Comparison of ENCODE assay signal across 1 fruit fly cellular context in the genomic region with DNA sequence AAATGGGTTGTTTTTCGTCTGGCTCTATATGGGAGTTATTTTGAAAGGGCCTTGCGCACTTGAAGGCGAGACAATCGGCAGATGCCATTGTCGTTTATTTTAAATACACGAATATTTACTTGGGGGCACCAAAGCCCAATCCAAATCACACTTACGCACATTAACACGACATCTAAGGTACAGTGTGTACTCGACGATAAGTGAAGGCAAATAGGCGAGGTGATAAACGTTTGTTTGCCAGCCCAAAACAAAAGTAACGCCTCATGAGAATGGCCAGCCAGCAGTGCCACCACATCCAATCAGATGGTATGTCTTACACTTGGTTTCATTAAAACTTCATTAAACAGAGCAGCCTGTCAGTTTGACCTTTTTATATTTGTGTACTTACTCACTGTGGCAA.
A peak's percentile ranks its signal among the peaks of the same experiment; 100 is the strongest.
TF ChIP-seq lines count a peak whose summit lies in the region.

No protein-coding gene starts in this region.

TF ChIP-seq in whole organism, embryonic, 481 proteins besides CTCF, POLR2A, EP300 and RAD21 (continued from another document and continues in another):
- TF ChIP-seq bigmax (GFP tag; optimal IDR thresholded peaks at IDR 0.05; lab: Kevin White, UChicago) (peak; percentile 21), Scr (GFP tag; IDR thresholded peaks at IDR 0.05; lab: Robert Waterston, UW; ENCODE audit: partially characterized antibody) (no peak), klu (GFP tag; IDR thresholded peaks at IDR 0.05; lab: Robert Waterston, UW) (no peak), CG17802 (tag; optimal IDR thresholded peaks at IDR 0.05; lab: Kevin White, UChicago) (no peak), Lpt (GFP tag; optimal IDR thresholded peaks at IDR 0.05; lab: Kevin White, UChicago) (no peak), pb (GFP tag; optimal IDR thresholded peaks at IDR 0.05; lab: Kevin White, UChicago) (no peak), CG6765 (GFP tag; optimal IDR thresholded peaks at IDR 0.05; lab: Kevin White, UChicago) (no peak), ewg (GFP tag; optimal IDR thresholded peaks at IDR 0.05; lab: Kevin White, UChicago) (peak; percentile 35), CG9797 (GFP tag; optimal IDR thresholded peaks at IDR 0.05; lab: Kevin White, UChicago) (no peak), Chrac-16 (GFP tag; optimal IDR thresholded peaks at IDR 0.05; lab: Kevin White, UChicago) (no peak), Bgb (GFP tag; IDR thresholded peaks at IDR 0.05; lab: Robert Waterston, UW; ENCODE audit: partially characterized antibody) (no peak), Rfx (GFP tag; IDR thresholded peaks at IDR 0.05; lab: Robert Waterston, UW) (no peak), cas (GFP tag; IDR thresholded peaks at IDR 0.05; lab: Robert Waterston, UW) (no peak), repo (GFP tag; optimal IDR thresholded peaks at IDR 0.05; lab: Kevin White, UChicago) (no peak), Xbp1 (GFP tag; optimal IDR thresholded peaks at IDR 0.05; lab: Kevin White, UChicago) (no peak), CG9609 (GFP tag; optimal IDR thresholded peaks at IDR 0.05; lab: Kevin White, UChicago) (peak; percentile 16), jing (GFP tag; optimal IDR thresholded peaks at IDR 0.05; lab: Kevin White, UChicago) (no peak), maf-S (GFP tag; optimal IDR thresholded peaks at IDR 0.05; lab: Kevin White, UChicago) (no peak), CG14860 (GFP tag; IDR thresholded peaks at IDR 0.05; lab: Robert Waterston, UW; ENCODE audit: partially characterized antibody) (no peak), CG12942 (GFP tag; optimal IDR thresholded peaks at IDR 0.05; lab: Kevin White, UChicago) (no peak), schlank (tag; optimal IDR thresholded peaks at IDR 0.05; lab: Kevin White, UChicago) (no peak), kah (GFP tag; optimal IDR thresholded peaks at IDR 0.05; lab: Kevin White, UChicago) (no peak), CG5953 (GFP tag; IDR thresholded peaks at IDR 0.05; lab: Robert Waterston, UW) (no peak; the same call in 1 of the 2 replicates), amos (GFP tag; IDR thresholded peaks at IDR 0.05; lab: Robert Waterston, UW; ENCODE audit: partially characterized antibody) (no peak), gro (GFP tag; optimal IDR thresholded peaks at IDR 0.05; lab: Kevin White, UChicago) (no peak), eve (GFP tag; optimal IDR thresholded peaks at IDR 0.05; lab: Kevin White, UChicago) (no peak), Abd-B (GFP tag; optimal IDR thresholded peaks at IDR 0.05; lab: Kevin White, UChicago) (no peak), CG13775 (GFP tag; optimal IDR thresholded peaks at IDR 0.05; lab: Kevin White, UChicago) (no peak), CG17361 (GFP tag; IDR thresholded peaks at IDR 0.05; lab: Robert Waterston, UW) (0 out of 3 replicates have a peak, but pooled peaks have one; percentile 19), ken (GFP tag; IDR thresholded peaks at IDR 0.05; lab: Robert Waterston, UW) (no peak), Fer2 (tag; optimal IDR thresholded peaks at IDR 0.05; lab: Kevin White, UChicago) (no peak), YL-1 (GFP tag; optimal IDR thresholded peaks at IDR 0.05; lab: Kevin White, UChicago) (no peak), CG15601 (tag; optimal IDR thresholded peaks at IDR 0.05; lab: Kevin White, UChicago) (peak; percentile 33), CG6654 (GFP tag; optimal IDR thresholded peaks at IDR 0.05; lab: Kevin White, UChicago) (peak; percentile 1), tll (GFP tag; optimal IDR thresholded peaks at IDR 0.05; lab: Kevin White, UChicago) (peak in 1 of 2 experiments; percentile 65), slou (GFP tag; optimal IDR thresholded peaks at IDR 0.05; lab: Kevin White, UChicago) (no peak), nerfin-2 (GFP tag; IDR thresholded peaks at IDR 0.05; lab: Robert Waterston, UW; ENCODE audit: partially characterized antibody) (no peak), D19B (GFP tag; optimal IDR thresholded peaks at IDR 0.05; lab: Kevin White, UChicago) (no peak), Doc3 (GFP tag; IDR thresholded peaks at IDR 0.05; lab: Robert Waterston, UW; ENCODE audit: partially characterized antibody) (no peak), chif (GFP tag; optimal IDR thresholded peaks at IDR 0.05; lab: Kevin White, UChicago) (peak; percentile 50 to 62), toy (GFP tag; IDR thresholded peaks at IDR 0.05; lab: Robert Waterston, UW) (no peak), E2f2 (GFP tag; IDR thresholded peaks at IDR 0.05; lab: Robert Waterston, UW) (no peak), NC2α (GFP tag; optimal IDR thresholded peaks at IDR 0.05; lab: Kevin White, UChicago) (no peak), hth (optimal IDR thresholded peaks at IDR 0.05; lab: Kevin White, UChicago) (no peak), E2f1 (GFP tag; IDR thresholded peaks at IDR 0.05; lab: Robert Waterston, UW) (peak; percentile 36; the same call in 1 of the 2 replicates), CG33557 (GFP tag; optimal IDR thresholded peaks at IDR 0.05; lab: Kevin White, UChicago) (peak; percentile 81), run (tag; optimal IDR thresholded peaks at IDR 0.05; lab: Kevin White, UChicago) (no peak), Lhr (GFP tag; optimal IDR thresholded peaks at IDR 0.05; lab: Kevin White, UChicago) (peak; percentile 44), NfI (GFP tag; optimal IDR thresholded peaks at IDR 0.05; lab: Kevin White, UChicago) (no peak), dimm (GFP tag; IDR thresholded peaks at IDR 0.05; lab: Robert Waterston, UW) (no peak), CG30431 (GFP tag; optimal IDR thresholded peaks at IDR 0.05; lab: Kevin White, UChicago) (peak; percentile 13), hb (GFP tag; IDR thresholded peaks at IDR 0.05; lab: Robert Waterston, UW; ENCODE audit: partially characterized antibody) (no peak), zf30C (GFP tag; optimal IDR thresholded peaks at IDR 0.05; lab: Kevin White, UChicago) (no peak), CG34422 (GFP tag; IDR thresholded peaks at IDR 0.05; lab: Robert Waterston, UW) (no peak), Gug (GFP tag; IDR thresholded peaks at IDR 0.05; lab: Robert Waterston, UW) (no peak), CG3726 (GFP tag; IDR thresholded peaks at IDR 0.05; lab: Robert Waterston, UW) (no peak), CG5180 (GFP tag; optimal IDR thresholded peaks at IDR 0.05; lab: Kevin White, UChicago) (peak; percentile 7), Hr39 (optimal IDR thresholded peaks at IDR 0.05; lab: Kevin White, UChicago) (no peak), CG7271 (tag; optimal IDR thresholded peaks at IDR 0.05; lab: Kevin White, UChicago) (peak; percentile 39), CG18619 (GFP tag; optimal IDR thresholded peaks at IDR 0.05; lab: Kevin White, UChicago) (peak; percentile 24), scrt (GFP tag; optimal IDR thresholded peaks at IDR 0.05; lab: Kevin White, UChicago) (no peak), sim (GFP tag; IDR thresholded peaks at IDR 0.05; lab: Robert Waterston, UW) (0 out of 2 replicates have a peak, but pooled peaks have one; percentile 29), CG2202 (tag; optimal IDR thresholded peaks at IDR 0.05; lab: Kevin White, UChicago) (peak; percentile 83), CG10979 (tag; optimal IDR thresholded peaks at IDR 0.05; lab: Kevin White, UChicago) (peak; percentile 38), CG7372 (GFP tag; IDR thresholded peaks at IDR 0.05; lab: Robert Waterston, UW) (no peak), CG11247 (GFP tag; IDR thresholded peaks at IDR 0.05; lab: Robert Waterston, UW) (no peak), ssp (GFP tag; IDR thresholded peaks at IDR 0.05; lab: Robert Waterston, UW) (peak; percentile 27; the same call in 1 of the 2 replicates), her (GFP tag; optimal IDR thresholded peaks at IDR 0.05; lab: Kevin White, UChicago) (no peak), CG17912 (GFP tag; optimal IDR thresholded peaks at IDR 0.05; lab: Kevin White, UChicago) (no peak), wek (GFP tag; optimal IDR thresholded peaks at IDR 0.05; lab: Kevin White, UChicago) (peak; percentile 77), B-H2 (GFP tag; optimal IDR thresholded peaks at IDR 0.05; lab: Kevin White, UChicago) (no peak), CG10321 (GFP tag; IDR thresholded peaks at IDR 0.05; lab: Robert Waterston, UW) (no peak), cato (GFP tag; optimal IDR thresholded peaks at IDR 0.05; lab: Kevin White, UChicago; ENCODE audit: borderline replicate concordance) (peak; percentile 15), Hmx (GFP tag; optimal IDR thresholded peaks at IDR 0.05; lab: Kevin White, UChicago) (no peak), pfk (GFP tag; optimal IDR thresholded peaks at IDR 0.05; lab: Kevin White, UChicago) (no peak), fd3F (GFP tag; optimal IDR thresholded peaks at IDR 0.05; lab: Kevin White, UChicago) (no peak), CG17568 (GFP tag; optimal IDR thresholded peaks at IDR 0.05; lab: Kevin White, UChicago) (peak; percentile 15), lbe (GFP tag; optimal IDR thresholded peaks at IDR 0.05; lab: Kevin White, UChicago) (no peak), ind (GFP tag; optimal IDR thresholded peaks at IDR 0.05; lab: Kevin White, UChicago) (no peak), rib (GFP tag; IDR thresholded peaks at IDR 0.05; lab: Robert Waterston, UW) (no peak), HHEX (GFP tag; optimal IDR thresholded peaks at IDR 0.05; lab: Kevin White, UChicago) (peak; percentile 29), dpn (GFP tag; optimal IDR thresholded peaks at IDR 0.05; lab: Kevin White, UChicago) (peak in 1 of 2 experiments; percentile 27), crc (GFP tag; optimal IDR thresholded peaks at IDR 0.05; lab: Kevin White, UChicago) (no peak), gfzf (GFP tag; optimal IDR thresholded peaks at IDR 0.05; lab: Kevin White, UChicago) (no peak), CG32772 (GFP tag; IDR thresholded peaks at IDR 0.05; lab: Robert Waterston, UW) (no peak), kay (GFP tag; optimal IDR thresholded peaks at IDR 0.05; lab: Kevin White, UChicago) (no peak), C15 (GFP tag; IDR thresholded peaks at IDR 0.05; lab: Robert Waterston, UW) (no peak), fu2 (GFP tag; optimal IDR thresholded peaks at IDR 0.05; lab: Kevin White, UChicago) (no peak), stc (GFP tag; IDR thresholded peaks at IDR 0.05; lab: Robert Waterston, UW) (0 out of 2 replicates have a peak, but pooled peaks have one; percentile 24), CG7839 (tag; optimal IDR thresholded peaks at IDR 0.05; lab: Kevin White, UChicago) (peak; percentile 22), CG9437 (GFP tag; optimal IDR thresholded peaks at IDR 0.05; lab: Kevin White, UChicago) (no peak), al (GFP tag; IDR thresholded peaks at IDR 0.05; lab: Robert Waterston, UW) (no peak), CG9932 (GFP tag; IDR thresholded peaks at IDR 0.05; lab: Robert Waterston, UW) (no peak), Hr51 (GFP tag; optimal IDR thresholded peaks at IDR 0.05; lab: Kevin White, UChicago) (peak in 1 of 2 experiments; percentile 27), CG16863 (GFP tag; optimal IDR thresholded peaks at IDR 0.05; lab: Kevin White, UChicago) (peak; percentile 52), ase (GFP tag; IDR thresholded peaks at IDR 0.05; lab: Robert Waterston, UW) (no peak), az2 (GFP tag; optimal IDR thresholded peaks at IDR 0.05; lab: Kevin White, UChicago) (no peak), CG8924 (tag; optimal IDR thresholded peaks at IDR 0.05; lab: Kevin White, UChicago) (peak; percentile 59), bbx (GFP tag; IDR thresholded peaks at IDR 0.05; lab: Robert Waterston, UW; ENCODE audit: partially characterized antibody) (no peak), CG12769 (tag; optimal IDR thresholded peaks at IDR 0.05; lab: Kevin White, UChicago) (peak; percentile 14), jumu (GFP tag; optimal IDR thresholded peaks at IDR 0.05; lab: Kevin White, UChicago) (no peak), CG13287 (GFP tag; IDR thresholded peaks at IDR 0.05; lab: Robert Waterston, UW; ENCODE audit: partially characterized antibody) (no peak), Hsf (GFP tag; optimal IDR thresholded peaks at IDR 0.05; lab: Kevin White, UChicago) (no peak), sr (GFP tag; IDR thresholded peaks at IDR 0.05; lab: Robert Waterston, UW) (no peak), CG6683 (GFP tag; optimal IDR thresholded peaks at IDR 0.05; lab: Kevin White, UChicago) (no peak), CG30403 (GFP tag; optimal IDR thresholded peaks at IDR 0.05; lab: Kevin White, UChicago) (no peak), Ets97D (GFP tag; optimal IDR thresholded peaks at IDR 0.05; lab: Kevin White, UChicago) (no peak), CG2116 (GFP tag; optimal IDR thresholded peaks at IDR 0.05; lab: Kevin White, UChicago) (peak; percentile 35), CG4820 (GFP tag; optimal IDR thresholded peaks at IDR 0.05; lab: Kevin White, UChicago) (peak; percentile 2), CG12155 (GFP tag; optimal IDR thresholded peaks at IDR 0.05; lab: Kevin White, UChicago) (no peak), TFAM (GFP tag; optimal IDR thresholded peaks at IDR 0.05; lab: Kevin White, UChicago) (no peak), unc-4 (GFP tag; IDR thresholded peaks at IDR 0.05; lab: Robert Waterston, UW; ENCODE audit: partially characterized antibody) (no peak), jigr1 (GFP tag; IDR thresholded peaks at IDR 0.05; lab: Robert Waterston, UW) (no peak), CG8765 (GFP tag; IDR thresholded peaks at IDR 0.05; lab: Robert Waterston, UW) (no peak), fd64A (GFP tag; optimal IDR thresholded peaks at IDR 0.05; lab: Kevin White, UChicago) (peak; percentile 62), gcm (GFP tag; optimal IDR thresholded peaks at IDR 0.05; lab: Kevin White, UChicago) (peak; percentile 62), CG42726 (GFP tag; IDR thresholded peaks at IDR 0.05; lab: Robert Waterston, UW; ENCODE audit: partially characterized antibody) (no peak), sug (tag; optimal IDR thresholded peaks at IDR 0.05; lab: Kevin White, UChicago) (no peak), hbn (GFP tag; IDR thresholded peaks at IDR 0.05; lab: Robert Waterston, UW; ENCODE audit: partially characterized antibody) (no peak), sna (GFP tag; IDR thresholded peaks at IDR 0.05; lab: Robert Waterston, UW; ENCODE audit: partially characterized antibody) (no peak), Sry-δ (GFP tag; optimal IDR thresholded peaks at IDR 0.05; lab: Kevin White, UChicago) (no peak), CG2199 (GFP tag; IDR thresholded peaks at IDR 0.05; lab: Robert Waterston, UW) (no peak), CG10543 (GFP tag; optimal IDR thresholded peaks at IDR 0.05; lab: Kevin White, UChicago) (peak; percentile 27), CG9727 (GFP tag; optimal IDR thresholded peaks at IDR 0.05; lab: Kevin White, UChicago) (peak; percentile 78), p53 (GFP tag; optimal IDR thresholded peaks at IDR 0.05; lab: Kevin White, UChicago) (no peak), CG14667 (GFP tag; IDR thresholded peaks at IDR 0.05; lab: Robert Waterston, UW) (no peak), tio (GFP tag; optimal IDR thresholded peaks at IDR 0.05; lab: Kevin White, UChicago) (no peak), Eip74EF (GFP tag; optimal IDR thresholded peaks at IDR 0.05; lab: Kevin White, UChicago) (no peak), chn (GFP tag; optimal IDR thresholded peaks at IDR 0.05; lab: Kevin White, UChicago) (peak; percentile 31), HLH54F (GFP tag; optimal IDR thresholded peaks at IDR 0.05; lab: Kevin White, UChicago) (no peak)
